Fruit fly (Drosophila melanogaster) whole organism, prepupa: ENCODE measurements around the gene CG43137.

Experiments
- Blimp-1 ChIP-seq: fragments of 200-800 bp; sonication (Bioruptor generic); optimal IDR thresholded peaks from 3 replicates; lab custom pipeline; 2017; ENCODE audit warnings: missing biosample characterization, missing genetic modification characterization, mild to moderate bottlenecking, moderate library complexity, missing genetic modification reagents
- CG10669 ChIP-seq: fragments of 200-800 bp; sonication (Bioruptor generic); optimal IDR thresholded peaks from 3 replicates; lab custom pipeline; 2018; ENCODE audit warnings: missing biosample characterization, mild to moderate bottlenecking, missing genetic modification characterization, moderate library complexity
- CG11762 ChIP-seq: fragments of 200-800 bp; sonication (Bioruptor generic); optimal IDR thresholded peaks from 3 replicates; lab custom pipeline; 2016; ENCODE audit warnings: missing biosample characterization, missing genetic modification characterization; ENCODE audit not compliant: insufficient read depth
- CG15336 ChIP-seq: fragments of 200-800 bp; sonication (Bioruptor generic); IDR thresholded peaks from 2 replicates; pipeline ENCODE4 v1.3.6; 2022; ENCODE audit warnings: missing biosample characterization, missing genetic modification characterization
- CG1621 ChIP-seq: fragments of 200-800 bp; sonication (Bioruptor generic); optimal IDR thresholded peaks from 3 replicates; lab custom pipeline; 2018; ENCODE audit warnings: missing biosample characterization, mild to moderate bottlenecking, missing genetic modification characterization
- CG3032 ChIP-seq: fragments of 200-800 bp; optimal IDR thresholded peaks from 2 replicates; lab custom pipeline; 2019; ENCODE audit warnings: missing biosample characterization, mild to moderate bottlenecking, missing genetic modification characterization, moderate library complexity
- CG32006 ChIP-seq: fragments of 200-800 bp; sonication (Bioruptor generic); optimal IDR thresholded peaks from 3 replicates; lab custom pipeline; 2017; ENCODE audit warnings: missing biosample characterization, mild to moderate bottlenecking, missing genetic modification characterization
- CG34406 ChIP-seq: fragments of 200-800 bp; sonication (Bioruptor generic); optimal IDR thresholded peaks from 3 replicates; lab custom pipeline; 2016; ENCODE audit warnings: missing biosample characterization, missing genetic modification characterization
- CG4318 ChIP-seq: fragments of 200-800 bp; sonication (Bioruptor generic); optimal IDR thresholded peaks from 3 replicates; lab custom pipeline; 2017; ENCODE audit warnings: missing biosample characterization, mild to moderate bottlenecking, missing genetic modification characterization
- CG6163 ChIP-seq: fragments of 200-800 bp; sonication (Bioruptor generic); IDR thresholded peaks from 3 replicates; pipeline ENCODE4 v1.3.6; 2022; ENCODE audit warnings: missing biosample characterization, missing genetic modification characterization
- CG6276 ChIP-seq: fragments of 200-800 bp; sonication (Bioruptor generic); optimal IDR thresholded peaks from 2 replicates; lab custom pipeline; 2017; ENCODE audit warnings: missing biosample characterization, mild to moderate bottlenecking, missing genetic modification characterization
- CG6808 ChIP-seq: fragments of 200-800 bp; sonication (Bioruptor generic); optimal IDR thresholded peaks from 3 replicates; lab custom pipeline; 2017; ENCODE audit warnings: missing biosample characterization, missing genetic modification characterization, mild to moderate bottlenecking, moderate library complexity, missing genetic modification reagents
- CG6854 ChIP-seq: fragments of 200-800 bp; sonication (Bioruptor generic); optimal IDR thresholded peaks from 2 replicates; lab custom pipeline; 2017; ENCODE audit warnings: missing biosample characterization, mild to moderate bottlenecking, missing genetic modification characterization
- CG7368 ChIP-seq: fragments of 200-800 bp; sonication (Bioruptor generic); optimal IDR thresholded peaks from 3 replicates; lab custom pipeline; 2016; ENCODE audit warnings: missing biosample characterization, missing genetic modification characterization
- CG8119 ChIP-seq: fragments of 200-800 bp; sonication (Bioruptor generic); IDR thresholded peaks from 3 replicates; pipeline ENCODE4 v1.3.6; 2022; ENCODE audit warnings: missing biosample characterization, missing genetic modification characterization
- CG8319 ChIP-seq: fragments of 200-800 bp; sonication (Bioruptor generic); optimal IDR thresholded peaks from 3 replicates; lab custom pipeline; 2016; ENCODE audit warnings: missing biosample characterization, missing genetic modification characterization
- CG8632 ChIP-seq: fragments of 200-800 bp; sonication (Bioruptor generic); optimal IDR thresholded peaks from 3 replicates; lab custom pipeline; 2016; ENCODE audit warnings: missing biosample characterization, missing genetic modification characterization
- Eip75B ChIP-seq: fragments of 200-800 bp; sonication (Bioruptor generic); optimal IDR thresholded peaks from 3 replicates; lab custom pipeline; 2016; ENCODE audit warnings: missing biosample characterization, missing genetic modification characterization
- Ets21C ChIP-seq: fragments of 200-800 bp; sonication (Bioruptor generic); optimal IDR thresholded peaks from 3 replicates; lab custom pipeline; 2016; ENCODE audit warnings: missing biosample characterization, missing genetic modification characterization
- Ets96B ChIP-seq: fragments of 200-800 bp; optimal IDR thresholded peaks from 2 replicates; lab custom pipeline; 2019; ENCODE audit warnings: missing biosample characterization, mild to moderate bottlenecking, missing genetic modification characterization, moderate library complexity
- Gug ChIP-seq: fragments of 200-800 bp; sonication (Bioruptor generic); IDR thresholded peaks from 2 replicates; pipeline ENCODE4 v1.3.6; 2022; ENCODE audit warnings: missing biosample characterization, missing genetic modification characterization
- Hr38 ChIP-seq: sonication (Bioruptor generic); optimal IDR thresholded peaks from 2 replicates; lab custom pipeline; 2016; ENCODE audit warnings: missing biosample characterization, missing genetic modification characterization
- Hr39 ChIP-seq: fragments of 200-800 bp; sonication (Bioruptor generic); optimal IDR thresholded peaks from 2 replicates; lab custom pipeline; 2016; ENCODE audit warnings: missing biosample characterization, missing genetic modification characterization
- Hr4 ChIP-seq: fragments of 200-800 bp; sonication (Bioruptor generic); optimal IDR thresholded peaks from 3 replicates; lab custom pipeline; 2016; ENCODE audit warnings: missing biosample characterization, missing genetic modification characterization
- Met ChIP-seq: fragments of 200-800 bp; sonication (Bioruptor generic); optimal IDR thresholded peaks from 3 replicates; lab custom pipeline; 2016; ENCODE audit warnings: missing biosample characterization, missing genetic modification characterization
- OdsH ChIP-seq: fragments of 200-800 bp; sonication (Bioruptor generic); optimal IDR thresholded peaks from 3 replicates; lab custom pipeline; 2016; ENCODE audit warnings: missing biosample characterization, missing genetic modification characterization
- dsx ChIP-seq: fragments of 200-800 bp; optimal IDR thresholded peaks from 3 replicates; lab custom pipeline; 2019; ENCODE audit warnings: missing biosample characterization, mild to moderate bottlenecking, missing genetic modification characterization, moderate library complexity; ENCODE audit not compliant: poor library complexity, severe bottlenecking
- eg ChIP-seq: fragments of 200-800 bp; sonication (Bioruptor generic); IDR thresholded peaks from 3 replicates; pipeline ENCODE4 v1.3.6; 2022; ENCODE audit warnings: missing biosample characterization, missing genetic modification characterization
- esn ChIP-seq: fragments of 200-800 bp; sonication (Bioruptor generic); optimal IDR thresholded peaks from 2 replicates; lab custom pipeline; 2016; ENCODE audit warnings: missing biosample characterization, mild to moderate bottlenecking, missing genetic modification characterization, moderate library complexity
- fd59A ChIP-seq: fragments of 200-800 bp; sonication (Bioruptor generic); optimal IDR thresholded peaks from 2 replicates; lab custom pipeline; 2017; ENCODE audit warnings: missing biosample characterization, mild to moderate bottlenecking, missing genetic modification characterization, missing genetic modification reagents
- fd85E ChIP-seq: fragments of 200-800 bp; sonication (Bioruptor generic); optimal IDR thresholded peaks from 3 replicates; lab custom pipeline; 2016; ENCODE audit warnings: missing biosample characterization, missing genetic modification characterization
- fkh ChIP-seq: fragments of 200-800 bp; sonication (Bioruptor generic); optimal IDR thresholded peaks from 3 replicates; lab custom pipeline; 2017; ENCODE audit warnings: missing biosample characterization, mild to moderate bottlenecking, missing genetic modification characterization, moderate library complexity
- net ChIP-seq: fragments of 200-800 bp; sonication (Bioruptor generic); optimal IDR thresholded peaks from 3 replicates; lab custom pipeline; 2016; ENCODE audit warnings: missing biosample characterization, missing genetic modification characterization
- salr ChIP-seq, 2 experiments: fragments of 200-800 bp; sonication (Bioruptor generic); optimal IDR thresholded peaks; 3 replicates each; lab custom pipeline; 2016 to 2018; ENCODE audit warnings: missing biosample characterization in 2 of 2, missing genetic modification characterization in 2 of 2, mild to moderate bottlenecking in 1 of 2
- ss ChIP-seq, 2 experiments: fragments of 200-800 bp; sonication (Bioruptor generic); optimal IDR thresholded peaks; 2 replicates in 1 of 2; 3 replicates in 1 of 2; lab custom pipeline; 2017 to 2018; ENCODE audit warnings: mild to moderate bottlenecking in 2 of 2, missing biosample characterization in 2 of 2, missing genetic modification characterization in 2 of 2, moderate library complexity in 1 of 2
- svp ChIP-seq: fragments of 200-800 bp; sonication (Bioruptor generic); peaks from one replicate; lab custom pipeline; 2016; ENCODE audit warnings: missing biosample characterization, missing genetic modification characterization
- topi ChIP-seq: fragments of 200-800 bp; sonication (Bioruptor generic); optimal IDR thresholded peaks from 3 replicates; lab custom pipeline; 2016; ENCODE audit warnings: missing biosample characterization, missing genetic modification characterization
- vri ChIP-seq: fragments of 200-800 bp; sonication (Bioruptor generic); optimal IDR thresholded peaks from 3 replicates; lab custom pipeline; 2016; ENCODE audit warnings: missing biosample characterization, mild to moderate bottlenecking, missing genetic modification characterization

Gene CG43137

DNA sequence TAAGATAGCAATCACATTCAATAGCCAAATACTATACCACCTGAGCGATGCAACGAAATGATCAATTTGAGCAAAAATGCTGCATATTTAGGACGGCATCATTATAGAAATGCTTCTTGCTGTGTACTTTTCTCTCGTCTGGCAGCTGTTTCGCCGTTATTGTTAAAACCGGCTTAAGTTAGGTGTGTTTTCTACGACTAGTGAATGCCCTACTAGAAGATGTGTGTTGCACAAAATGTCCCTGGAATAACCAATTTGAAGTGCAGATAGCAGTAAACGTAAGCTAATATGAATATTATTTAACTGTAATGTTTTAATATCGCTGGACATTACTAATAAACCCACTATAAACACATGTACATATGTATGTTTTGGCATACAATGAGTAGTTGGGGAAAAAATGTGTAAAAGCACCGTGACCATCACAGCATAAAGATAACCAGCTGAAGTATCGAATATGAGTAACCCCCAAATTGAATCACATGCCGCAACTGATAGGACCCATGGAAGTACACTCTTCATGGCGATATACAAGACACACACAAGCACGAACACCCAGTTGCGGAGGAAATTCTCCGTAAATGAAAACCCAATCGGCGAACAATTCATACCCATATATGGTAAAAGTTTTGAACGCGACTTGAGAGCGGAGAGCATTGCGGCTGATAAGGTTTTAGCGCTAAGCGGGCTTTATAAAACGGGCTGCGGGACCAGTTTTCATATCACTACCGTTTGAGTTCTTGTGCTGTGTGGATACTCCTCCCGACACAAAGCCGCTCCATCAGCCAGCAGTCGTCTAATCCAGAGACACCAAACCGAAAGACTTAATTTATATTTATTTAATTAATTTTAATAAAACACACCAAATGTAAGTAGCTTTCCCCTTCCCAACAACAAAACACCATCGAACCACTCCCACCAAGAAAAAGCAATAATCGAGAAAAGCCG, 35.5 kb upstream of the CG43137 start, which contains the start of gene Act5C (continued):
- TF ChIP-seq topi (GFP tag; lab: Kevin White, UChicago) (peak; percentile 98), Eip75B (GFP tag; lab: Kevin White, UChicago) (peak; percentile 98), Ets21C (GFP tag; lab: Kevin White, UChicago) (peak; percentile 92), fd85E (GFP tag; lab: Kevin White, UChicago) (peak; percentile 85), CG6276 (GFP tag; lab: Kevin White, UChicago) (peak; percentile 95), esn (GFP tag; lab: Kevin White, UChicago) (peak; percentile 98), Blimp-1 (GFP tag; lab: Kevin White, UChicago) (peak; percentile 86), dsx (peak; percentile 96), Met (peak; percentile 97), CG3032 (tag; lab: Kevin White, UChicago) (peak; percentile 98), CG1621 (tag; lab: Kevin White, UChicago) (peak; percentile 99), svp (GFP tag; lab: Kevin White, UChicago) (peak; percentile 99), CG4318 (peak; percentile 90), CG11762 (GFP tag; lab: Kevin White, UChicago) (peak; percentile 92), net (GFP tag; lab: Kevin White, UChicago) (peak; percentile 97), Gug (GFP tag; lab: Robert Waterston, UW) (peak; percentile 96), CG8319 (GFP tag; lab: Kevin White, UChicago) (peak; percentile 93), Hr39 (GFP tag; lab: Kevin White, UChicago) (peak; percentile 98), CG6163 (GFP tag; lab: Robert Waterston, UW) (peak; percentile 98)

DNA sequence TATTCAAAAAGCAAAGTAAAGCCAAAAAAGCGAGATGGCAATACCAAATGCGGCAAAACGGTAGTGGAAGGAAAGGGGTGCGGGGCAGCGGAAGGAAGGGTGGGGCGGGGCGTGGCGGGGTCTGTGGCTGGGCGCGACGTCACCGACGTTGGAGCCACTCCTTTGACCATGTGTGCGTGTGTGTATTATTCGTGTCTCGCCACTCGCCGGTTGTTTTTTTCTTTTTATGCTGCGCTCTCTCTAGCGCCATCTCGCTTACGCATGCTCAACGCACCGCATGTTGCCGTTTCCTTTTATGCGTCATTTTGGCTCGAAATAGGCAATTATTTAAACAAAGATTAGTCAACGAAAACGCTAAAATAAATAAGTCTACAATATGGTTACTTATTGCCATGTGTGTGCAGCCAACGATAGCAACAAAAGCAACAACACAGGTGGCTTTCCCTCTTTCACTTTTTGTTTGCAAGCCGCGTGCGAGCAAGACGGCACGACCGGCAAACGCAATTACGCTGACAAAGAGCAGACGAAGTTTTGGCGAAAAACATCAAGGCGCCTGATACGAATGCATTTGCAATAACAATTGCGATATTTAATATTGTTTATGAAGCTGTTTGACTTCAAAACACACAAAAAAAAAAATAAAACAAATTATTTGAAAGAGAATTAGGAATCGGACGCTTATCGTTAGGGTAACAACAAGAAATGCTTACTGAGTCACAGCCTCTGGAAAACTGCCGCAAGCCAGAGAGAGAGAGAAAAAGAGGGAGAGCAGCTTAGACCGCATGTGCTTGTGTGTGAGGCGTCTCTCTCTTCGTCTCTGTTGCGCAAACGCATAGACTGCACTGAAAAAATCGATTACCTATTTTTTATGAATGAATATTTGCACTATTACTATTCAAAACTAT, 34.5 kb upstream of the CG43137 start:
- TF ChIP-seq CG6854 (GFP tag; lab: Kevin White, UChicago) (peak; percentile 57), CG8119 (GFP tag; lab: Robert Waterston, UW) (peak; percentile 23; the same call in 1 of the 3 replicates), Ets96B (tag; lab: Kevin White, UChicago) (no peak), fd85E (GFP tag; lab: Kevin White, UChicago) (no peak), Hr39 (GFP tag; lab: Kevin White, UChicago) (no peak), net (GFP tag; lab: Kevin White, UChicago) (peak; percentile 12), OdsH (GFP tag; lab: Kevin White, UChicago) (no peak), CG10669 (GFP tag; lab: Kevin White, UChicago) (peak; percentile 13), CG1621 (tag; lab: Kevin White, UChicago) (peak; percentile 23), CG7368 (GFP tag; lab: Kevin White, UChicago) (no peak), CG34406 (GFP tag; lab: Kevin White, UChicago) (no peak), fd59A (peak; percentile 4), CG6276 (GFP tag; lab: Kevin White, UChicago) (peak; percentile 6), CG8319 (GFP tag; lab: Kevin White, UChicago) (no peak), CG6808 (GFP tag; lab: Kevin White, UChicago) (peak; percentile 51), ss (GFP tag; optimal IDR thresholded peaks at IDR 0.05; lab: Kevin White, UChicago) (peak; percentile 55 to 75), eg (GFP tag; lab: Robert Waterston, UW) (peak; percentile 61; the same call in 2 of the 3 replicates), CG15336 (GFP tag; lab: Robert Waterston, UW) (0 out of 2 replicates have a peak, but pooled peaks have one; percentile 15), CG32006 (GFP tag; lab: Kevin White, UChicago) (peak; percentile 18), dsx (peak; percentile 30), CG8632 (GFP tag; lab: Kevin White, UChicago) (no peak), vri (GFP tag; lab: Kevin White, UChicago) (no peak), CG6163 (GFP tag; lab: Robert Waterston, UW) (peak; percentile 46; the same call in 2 of the 3 replicates), Hr38 (GFP tag; lab: Kevin White, UChicago) (no peak), Hr4 (no peak), salr (GFP tag; optimal IDR thresholded peaks at IDR 0.05; lab: Kevin White, UChicago) (no peak), Blimp-1 (GFP tag; lab: Kevin White, UChicago) (peak; percentile 40), fkh (peak; percentile 94)
